Fruit fly (Drosophila melanogaster): ENCODE results near the gene CG43133.

DNA sequence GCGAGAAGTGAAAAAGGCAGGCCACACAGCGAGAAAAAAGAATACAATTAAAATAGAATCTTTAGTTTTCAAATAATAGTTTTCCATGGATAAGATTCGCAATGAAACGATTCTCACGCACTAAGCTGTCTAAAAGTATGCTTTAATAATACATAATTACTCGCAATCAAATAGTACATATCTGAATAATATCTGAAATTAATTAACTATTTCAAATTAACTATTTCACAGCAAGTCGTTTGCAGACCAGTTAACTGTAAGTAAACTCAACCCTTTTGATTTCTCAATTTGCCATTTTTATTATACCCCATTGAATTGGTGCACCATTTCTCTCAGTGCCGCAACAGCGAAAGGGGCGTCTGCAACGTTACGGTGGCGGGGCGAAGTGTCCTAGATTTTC is 4.5 kb downstream of the CG43133 start:
- TF ChIP-seq Hr96 (GFP tag; optimal IDR thresholded peaks at IDR 0.05) (no peak), cic (GFP tag; optimal IDR thresholded peaks at IDR 0.05) (no peak), CG5204 (GFP tag; optimal IDR thresholded peaks at IDR 0.05) (no peak), bab1 (GFP tag; optimal IDR thresholded peaks at IDR 0.05) (no peak), CG1620 (GFP tag; optimal IDR thresholded peaks at IDR 0.05) (no peak), CG7101 (tag; optimal IDR thresholded peaks at IDR 0.05) (no peak), ovo (GFP tag; optimal IDR thresholded peaks at IDR 0.05) (no peak), Crg-1 (GFP tag; optimal IDR thresholded peaks at IDR 0.05) (no peak), CG11617 (GFP tag; optimal IDR thresholded peaks at IDR 0.05) (no peak), cnc (optimal IDR thresholded peaks at IDR 0.05) (no peak)

Measured in whole organism, adult.